Worm (Caenorhabditis elegans) whole organism, L2 larva: ENCODE data around the gene Y60A3A.25.

Experiments used
- lin-13 ChIP-seq: fragments of 150-350 bp; optimal IDR thresholded peaks from 2 replicates; lab custom pipeline; 2014; ENCODE audit warnings: missing biosample characterization, missing genetic modification reagents, missing genetic modification characterization
- ztf-11 ChIP-seq: sonication (generic microtip); optimal IDR thresholded peaks from 2 replicates; lab custom pipeline; 2017; ENCODE audit warnings: missing biosample characterization, missing genetic modification characterization

DNA sequence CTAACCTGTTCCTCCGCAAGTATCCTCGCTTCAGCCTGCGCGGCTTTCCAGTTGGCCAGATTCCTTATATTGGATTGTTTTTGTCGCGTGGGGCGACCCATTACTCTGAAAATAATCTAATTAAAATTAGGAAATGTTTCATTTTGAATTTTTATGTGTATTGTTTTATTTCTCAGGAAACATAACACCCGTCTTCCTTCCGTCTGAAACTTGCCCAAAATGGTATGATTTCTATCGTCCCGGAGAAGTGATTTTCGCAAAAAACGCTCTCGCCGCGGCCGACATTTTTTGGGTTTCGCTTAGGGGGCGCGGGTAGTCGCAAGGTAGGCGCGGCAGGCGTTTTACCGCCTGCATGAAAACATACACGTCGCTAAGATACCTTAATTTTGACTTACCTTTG lies 7.8 kb downstream of the Y60A3A.25 start, which contains the start of gene clec-260:
- TF ChIP-seq lin-13 (no peak), ztf-11 (tag; lab: Kevin White, UChicago) (no peak)
